Worm (Caenorhabditis elegans) whole organism, L3 larva: ENCODE results near the gene B0496.1.
A peak's percentile ranks its signal among the peaks of the same experiment; 100 is the strongest.

Experiments
- ama-1 ChIP-seq: fragments of 150-350 bp; optimal IDR thresholded peaks from 2 replicates; lab custom pipeline; 2018
- ceh-28 ChIP-seq: fragments of 150-350 bp; optimal IDR thresholded peaks from 2 replicates; lab custom pipeline; 2014; ENCODE audit warnings: missing biosample characterization, missing genetic modification reagents, missing genetic modification characterization
- ceh-82 ChIP-seq: fragments of 150-350 bp; optimal IDR thresholded peaks from 2 replicates; lab custom pipeline; 2014; ENCODE audit warnings: missing biosample characterization, missing genetic modification characterization
- egl-27 ChIP-seq: sonication (generic microtip); optimal IDR thresholded peaks from 4 replicates; lab custom pipeline; 2017; ENCODE audit warnings: missing biosample characterization, missing genetic modification reagents, missing genetic modification characterization
- egl-5 ChIP-seq: fragments of 150-350 bp; optimal IDR thresholded peaks from 2 replicates; lab custom pipeline; 2017; ENCODE audit warnings: missing biosample characterization, missing genetic modification reagents, missing genetic modification characterization, inconsistent platforms
- elt-2 ChIP-seq: sonication (generic microtip); optimal IDR thresholded peaks from 2 replicates; lab custom pipeline; 2016; ENCODE audit warnings: missing genetic modification reagents, mild to moderate bottlenecking, missing genetic modification characterization, missing compliant biosample characterization
- elt-3 ChIP-seq, 3 experiments: fragments of 150-350 bp in 1 of 3; sonication (generic microtip) in 2 of 3; optimal IDR thresholded peaks; 2 replicates in 2 of 3; 4 replicates in 1 of 3; lab custom pipeline; 2014 to 2017; ENCODE audit warnings: missing biosample characterization in 3 of 3, missing genetic modification characterization in 3 of 3
- eor-1 ChIP-seq, 2 experiments: fragments of 150-350 bp; optimal IDR thresholded peaks; 2 replicates each; lab custom pipeline; 2014 to 2018; ENCODE audit warnings: missing biosample characterization in 2 of 2, missing genetic modification characterization in 2 of 2
- fkh-2 ChIP-seq: fragments of 150-350 bp; optimal IDR thresholded peaks from 2 replicates; lab custom pipeline; 2014; ENCODE audit warnings: missing biosample characterization, missing genetic modification reagents, missing genetic modification characterization
- fos-1 ChIP-seq: fragments of 150-350 bp; optimal IDR thresholded peaks from 2 replicates; lab custom pipeline; 2014; ENCODE audit warnings: missing biosample characterization, missing genetic modification characterization
- hmg-11 ChIP-seq: sonication (generic microtip); optimal IDR thresholded peaks from 2 replicates; lab custom pipeline; 2016; ENCODE audit warnings: missing genetic modification characterization, missing compliant biosample characterization
- lin-15B ChIP-seq: fragments of 150-350 bp; optimal IDR thresholded peaks from 2 replicates; lab custom pipeline; 2014; ENCODE audit warnings: missing biosample characterization, missing genetic modification characterization
- lin-39 ChIP-seq: fragments of 150-350 bp; optimal IDR thresholded peaks from 2 replicates; lab custom pipeline; 2018; ENCODE audit warnings: missing biosample characterization, missing genetic modification reagents, missing genetic modification characterization
- lsy-12 ChIP-seq: sonication (generic microtip); optimal IDR thresholded peaks from 2 replicates; lab custom pipeline; 2016; ENCODE audit warnings: mild to moderate bottlenecking, missing genetic modification characterization, missing compliant biosample characterization
- mdl-1 ChIP-seq: fragments of 150-350 bp; optimal IDR thresholded peaks from 2 replicates; lab custom pipeline; 2014; ENCODE audit warnings: missing biosample characterization, missing genetic modification characterization
- mml-1 ChIP-seq: fragments of 150-350 bp; sonication (generic microtip); optimal IDR thresholded peaks from 3 replicates; lab custom pipeline; 2014; ENCODE audit warnings: missing biosample characterization, missing genetic modification characterization
- nhr-11 ChIP-seq: fragments of 150-350 bp; optimal IDR thresholded peaks from 2 replicates; lab custom pipeline; 2014; ENCODE audit warnings: missing biosample characterization, missing genetic modification characterization
- nhr-12 ChIP-seq: fragments of 150-350 bp; optimal IDR thresholded peaks from 2 replicates; lab custom pipeline; 2014; ENCODE audit warnings: missing biosample characterization, missing genetic modification characterization
- nhr-23 ChIP-seq: fragments of 150-350 bp; optimal IDR thresholded peaks from 2 replicates; lab custom pipeline; 2014; ENCODE audit warnings: missing biosample characterization, missing genetic modification reagents, missing genetic modification characterization
- nhr-25 ChIP-seq: sonication (generic microtip); optimal IDR thresholded peaks from 2 replicates; lab custom pipeline; 2017; ENCODE audit warnings: missing biosample characterization, missing genetic modification characterization
- nhr-28 ChIP-seq: fragments of 150-350 bp; optimal IDR thresholded peaks from 2 replicates; lab custom pipeline; 2014; ENCODE audit warnings: missing biosample characterization, missing genetic modification characterization
- nhr-43 ChIP-seq: sonication (generic microtip); optimal IDR thresholded peaks from 2 replicates; lab custom pipeline; 2016; ENCODE audit warnings: mild to moderate bottlenecking, missing genetic modification characterization, missing compliant biosample characterization; ENCODE audit not compliant: poor library complexity, severe bottlenecking
- nhr-67 ChIP-seq: fragments of 150-350 bp; optimal IDR thresholded peaks from 2 replicates; lab custom pipeline; 2014; ENCODE audit warnings: missing biosample characterization, missing genetic modification characterization
- nhr-76 ChIP-seq: fragments of 150-350 bp; sonication (generic microtip); optimal IDR thresholded peaks from 5 replicates; lab custom pipeline; 2014; ENCODE audit warnings: missing biosample characterization, missing genetic modification characterization
- pha-4 ChIP-seq: fragments of 150-350 bp; optimal IDR thresholded peaks from 2 replicates; lab custom pipeline; 2014; ENCODE audit warnings: missing biosample characterization, missing genetic modification reagents, missing genetic modification characterization
- pqm-1 ChIP-seq: fragments of 150-350 bp; optimal IDR thresholded peaks from 2 replicates; lab custom pipeline; 2017; ENCODE audit warnings: missing biosample characterization, missing genetic modification characterization, inconsistent platforms
- sea-2 ChIP-seq: fragments of 150-350 bp; sonication (generic microtip); optimal IDR thresholded peaks from 4 replicates; lab custom pipeline; 2014; ENCODE audit warnings: missing biosample characterization, missing genetic modification reagents, missing genetic modification characterization
- skn-1 ChIP-seq: fragments of 150-350 bp; optimal IDR thresholded peaks from 2 replicates; lab custom pipeline; 2014; ENCODE audit warnings: missing biosample characterization, missing genetic modification characterization
- snpc-4 ChIP-seq: fragments of 150-350 bp; optimal IDR thresholded peaks from 2 replicates; lab custom pipeline; 2014; ENCODE audit warnings: missing biosample characterization, missing genetic modification characterization
- tbx-2 ChIP-seq: sonication (generic microtip); optimal IDR thresholded peaks from 2 replicates; lab custom pipeline; 2016; ENCODE audit warnings: mild to moderate bottlenecking, missing genetic modification characterization, missing compliant biosample characterization
- unc-39 ChIP-seq: sonication (generic microtip); optimal IDR thresholded peaks from 4 replicates; lab custom pipeline; 2017; ENCODE audit warnings: missing biosample characterization, missing genetic modification characterization
- zag-1 ChIP-seq: fragments of 150-350 bp; optimal IDR thresholded peaks from 2 replicates; lab custom pipeline; 2014; ENCODE audit warnings: missing biosample characterization, missing genetic modification characterization
- ztf-11 ChIP-seq: fragments of 150-350 bp; optimal IDR thresholded peaks from 2 replicates; lab custom pipeline; 2014; ENCODE audit warnings: missing biosample characterization, missing genetic modification characterization

Gene B0496.1

DNA sequence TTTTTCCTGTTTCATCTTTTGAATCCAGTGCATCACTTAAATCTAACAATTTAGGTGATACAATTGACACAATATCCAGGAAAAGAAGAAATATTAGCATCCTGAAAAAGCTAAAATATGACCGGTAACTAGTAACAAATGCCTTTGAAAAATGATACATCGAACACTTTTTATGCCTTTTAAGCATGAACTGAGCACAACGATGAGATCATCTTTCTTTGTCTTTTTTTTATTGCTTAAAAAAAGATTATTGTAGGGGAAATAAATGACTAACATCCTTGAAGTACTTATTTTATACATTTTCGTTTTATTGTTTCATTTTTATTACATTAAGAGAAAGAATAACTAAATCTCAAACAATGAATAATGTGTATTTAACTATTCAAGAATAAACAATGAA lies 19.8 kb downstream of the B0496.1 start, which contains the start of gene F13B6.3:
TSS of gene F13B6.3 (minus strand) at position 101 of the 400 bp plus-strand sequence.
- TF ChIP-seq egl-5 (tag; lab: Kevin White, UChicago) (no peak), fos-1 (tag; lab: Kevin White, UChicago) (no peak), eor-1 (tag; optimal IDR thresholded peaks at IDR 0.05; lab: Kevin White, UChicago) (no peak), mml-1 (tag; lab: Kevin White, UChicago) (no peak), snpc-4 (tag; lab: Kevin White, UChicago) (no peak), sea-2 (GFP tag; lab: Kevin White, UChicago) (no peak), lin-39 (no peak), nhr-25 (tag; lab: Kevin White, UChicago) (no peak), nhr-43 (tag; lab: Kevin White, UChicago) (no peak), lin-15B (tag; lab: Kevin White, UChicago) (no peak), mdl-1 (tag; lab: Kevin White, UChicago) (no peak), unc-39 (no peak), fkh-2 (tag; lab: Kevin White, UChicago) (no peak), pha-4 (tag; lab: Kevin White, UChicago) (no peak), nhr-28 (no peak), ceh-28 (tag; lab: Kevin White, UChicago) (no peak), pqm-1 (tag; lab: Kevin White, UChicago) (no peak), elt-2 (tag; lab: Kevin White, UChicago) (no peak), nhr-23 (no peak)

DNA sequence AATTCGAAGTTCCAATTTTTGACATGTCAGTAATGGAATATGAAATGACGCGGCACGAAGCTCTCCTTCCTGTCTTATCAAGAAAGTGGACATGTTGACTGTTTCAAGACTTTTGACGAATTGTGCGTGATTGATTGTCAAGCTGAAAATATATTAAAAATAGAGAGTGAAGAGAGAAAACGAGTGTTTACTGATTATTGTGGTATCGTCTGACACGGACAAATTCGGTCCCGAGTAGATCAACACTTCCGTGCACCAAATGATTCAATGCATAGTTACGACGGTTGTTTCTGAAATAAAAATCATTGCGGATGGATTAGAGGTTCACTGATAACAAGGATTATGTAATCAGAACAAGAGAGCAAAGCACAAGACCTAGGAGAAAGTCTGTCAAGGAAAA lies 21.1 kb downstream of the B0496.1 start:
- TF ChIP-seq mdl-1 (tag; lab: Kevin White, UChicago) (no peak), pqm-1 (tag; lab: Kevin White, UChicago) (peak; percentile 36), elt-2 (tag; lab: Kevin White, UChicago) (peak; percentile 62)

DNA sequence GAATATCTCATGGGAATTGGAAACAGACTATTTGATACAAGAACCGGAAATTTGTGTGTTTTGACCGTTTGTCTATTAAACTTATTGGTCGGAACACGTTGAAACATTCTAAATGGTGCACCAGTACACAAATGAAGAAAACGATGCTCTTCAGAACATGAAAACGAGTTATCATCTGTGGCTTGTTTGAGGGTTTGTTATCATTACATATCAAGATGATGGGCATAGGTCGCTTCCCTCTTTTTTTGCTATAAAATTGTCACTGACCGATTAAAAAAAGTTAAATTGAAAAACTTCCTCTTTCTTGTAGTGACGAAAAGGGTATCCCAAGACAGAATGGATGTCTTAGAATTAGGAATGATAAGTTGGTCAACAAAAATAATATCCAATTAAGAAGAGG lies 22.5 kb downstream of the B0496.1 start:
- TF ChIP-seq ztf-11 (tag; lab: Kevin White, UChicago) (no peak), mdl-1 (tag; lab: Kevin White, UChicago) (no peak), ceh-28 (tag; lab: Kevin White, UChicago) (no peak), elt-2 (tag; lab: Kevin White, UChicago) (peak; percentile 42), nhr-67 (tag; lab: Kevin White, UChicago) (no peak)

DNA sequence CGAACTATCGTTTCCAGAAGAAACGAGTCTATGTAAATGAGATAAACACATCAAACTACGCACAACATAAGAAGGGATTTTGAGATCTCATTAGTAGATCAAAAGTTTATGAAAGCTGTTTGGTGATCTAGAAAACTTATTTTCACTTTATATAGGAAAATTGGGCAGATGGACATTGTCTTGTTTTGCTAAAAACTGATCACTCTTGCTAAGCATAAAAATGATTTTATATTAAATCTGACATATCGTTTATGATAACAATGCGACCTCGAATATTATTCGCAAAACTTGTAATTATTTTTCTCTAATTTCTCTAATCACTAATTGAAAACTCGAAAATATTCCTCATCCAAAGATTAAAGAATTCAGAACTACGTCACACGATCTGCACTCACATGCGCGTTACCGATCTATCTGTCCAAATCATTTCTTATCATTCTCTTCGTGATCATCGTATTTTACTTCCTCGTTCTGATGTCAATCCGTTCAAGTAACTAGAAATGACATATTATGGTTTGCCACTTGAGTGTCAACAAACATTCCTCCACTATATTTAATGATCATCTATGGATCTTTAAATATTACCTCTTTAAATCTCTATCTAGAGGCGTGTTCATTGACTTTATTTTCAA lies 23.8 kb downstream of the B0496.1 start, which contains the start of gene F55G1.7:
TSS of gene F55G1.7 (minus strand) at position 51 of the 632 bp plus-strand sequence.
- TF ChIP-seq nhr-43 (tag; lab: Kevin White, UChicago) (peak; percentile 37), nhr-76 (no peak), nhr-12 (tag; lab: Kevin White, UChicago) (no peak), ceh-28 (tag; lab: Kevin White, UChicago) (no peak), elt-3 (tag; optimal IDR thresholded peaks at IDR 0.05; lab: Kevin White, UChicago) (peak in 1 of 3 experiments; percentile 19)

DNA sequence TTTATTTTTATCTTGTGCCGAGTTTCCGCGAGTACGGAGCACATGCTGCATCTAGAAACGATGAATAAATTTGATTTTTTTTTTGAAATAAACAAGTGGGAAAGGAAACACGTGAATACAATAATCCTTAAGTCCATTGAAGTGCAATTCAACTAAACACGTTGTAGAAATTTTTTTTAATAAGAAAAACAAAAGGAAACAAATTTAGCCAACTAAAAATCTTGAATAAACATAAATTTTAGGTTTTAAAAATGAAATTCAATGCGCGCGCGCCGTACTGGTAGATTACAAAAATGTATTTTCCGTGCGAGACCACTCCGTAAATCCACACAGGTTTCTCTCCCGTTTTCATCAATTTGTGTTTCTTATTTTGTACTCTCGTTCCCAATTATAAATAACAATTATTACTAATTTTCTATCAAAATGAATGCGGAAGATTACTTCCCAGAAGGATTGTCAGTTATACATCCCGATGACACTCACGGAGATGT lies 27.1 kb downstream of the B0496.1 start, which contains the start of the genes plk-3 and F55G1.6:
TSS of gene plk-3 (minus strand) at position 51 of the 491 bp plus-strand sequence.
TSS of gene F55G1.6 (plus strand) at position 359 of the 491 bp plus-strand sequence.
- TF ChIP-seq fkh-2 (tag; lab: Kevin White, UChicago) (no peak), tbx-2 (tag; lab: Kevin White, UChicago) (no peak), lsy-12 (no peak), skn-1 (tag; lab: Kevin White, UChicago) (no peak), ama-1 (lab: Kevin White, UChicago) (no peak), zag-1 (tag; lab: Kevin White, UChicago) (no peak), nhr-43 (tag; lab: Kevin White, UChicago) (no peak), pqm-1 (tag; lab: Kevin White, UChicago) (no peak), mdl-1 (tag; lab: Kevin White, UChicago) (no peak), ceh-82 (tag; lab: Kevin White, UChicago) (no peak), egl-27 (tag; lab: Kevin White, UChicago) (no peak), nhr-23 (no peak), unc-39 (no peak), mml-1 (tag; lab: Kevin White, UChicago) (no peak), hmg-11 (tag; lab: Kevin White, UChicago) (no peak), egl-5 (tag; lab: Kevin White, UChicago) (no peak), nhr-11 (tag; lab: Kevin White, UChicago) (no peak)
